Worm (Caenorhabditis elegans) whole organism, L2 larva: Measurements from ENCODE around the gene sri-34.
"Not testable (repeated sequence)": the region's sequence is repeated elsewhere in the genome, so short reads cannot be mapped to it uniquely, and the experiment has no call there.

Experiments used
- ama-1 ChIP-seq: fragments of 150-350 bp; optimal IDR thresholded peaks from 2 replicates; lab custom pipeline; 2018; ENCODE audit warnings: inconsistent platforms
- blmp-1 ChIP-seq: sonication (generic microtip); optimal IDR thresholded peaks from 2 replicates; lab custom pipeline; 2017; ENCODE audit warnings: missing genetic modification characterization, mild to moderate bottlenecking, missing compliant biosample characterization, antibody characterized with exemption, moderate library complexity; ENCODE audit not compliant: insufficient read depth
- elt-1 ChIP-seq: fragments of 150-350 bp; optimal IDR thresholded peaks from 2 replicates; lab custom pipeline; 2014; ENCODE audit warnings: missing biosample characterization, missing genetic modification characterization
- fos-1 ChIP-seq: fragments of 150-350 bp; optimal IDR thresholded peaks from 2 replicates; lab custom pipeline; 2014; ENCODE audit warnings: missing biosample characterization, missing genetic modification characterization
- lin-39 ChIP-seq: fragments of 150-350 bp; optimal IDR thresholded peaks from 2 replicates; lab custom pipeline; 2014; ENCODE audit warnings: missing biosample characterization, missing genetic modification reagents, missing genetic modification characterization
- mdl-1 ChIP-seq, 2 experiments: fragments of 150-350 bp in 1 of 2; sonication (generic microtip) in 1 of 2; optimal IDR thresholded peaks; 2 replicates each; lab custom pipeline; 2017; ENCODE audit warnings: missing biosample characterization in 2 of 2, missing genetic modification characterization in 2 of 2
- nhr-11 ChIP-seq: fragments of 150-350 bp; optimal IDR thresholded peaks from 2 replicates; lab custom pipeline; 2014; ENCODE audit warnings: missing biosample characterization, missing genetic modification characterization
- nhr-23 ChIP-seq: fragments of 150-350 bp; optimal IDR thresholded peaks from 2 replicates; lab custom pipeline; 2014; ENCODE audit warnings: missing biosample characterization, missing genetic modification reagents, missing genetic modification characterization
- nhr-6 ChIP-seq: fragments of 150-350 bp; optimal IDR thresholded peaks from 2 replicates; lab custom pipeline; 2014; ENCODE audit warnings: missing biosample characterization, missing genetic modification characterization
- sem-4 ChIP-seq: fragments of 150-350 bp; optimal IDR thresholded peaks from 2 replicates; lab custom pipeline; 2014; ENCODE audit warnings: missing biosample characterization, missing genetic modification reagents, missing genetic modification characterization
- skn-1 ChIP-seq: sonication (generic microtip); optimal IDR thresholded peaks from 2 replicates; lab custom pipeline; 2017; ENCODE audit warnings: missing biosample characterization, missing genetic modification characterization
- unc-62 ChIP-seq: fragments of 150-350 bp; optimal IDR thresholded peaks from 2 replicates; lab custom pipeline; 2014; ENCODE audit warnings: missing biosample characterization, missing genetic modification reagents, missing genetic modification characterization

DNA sequence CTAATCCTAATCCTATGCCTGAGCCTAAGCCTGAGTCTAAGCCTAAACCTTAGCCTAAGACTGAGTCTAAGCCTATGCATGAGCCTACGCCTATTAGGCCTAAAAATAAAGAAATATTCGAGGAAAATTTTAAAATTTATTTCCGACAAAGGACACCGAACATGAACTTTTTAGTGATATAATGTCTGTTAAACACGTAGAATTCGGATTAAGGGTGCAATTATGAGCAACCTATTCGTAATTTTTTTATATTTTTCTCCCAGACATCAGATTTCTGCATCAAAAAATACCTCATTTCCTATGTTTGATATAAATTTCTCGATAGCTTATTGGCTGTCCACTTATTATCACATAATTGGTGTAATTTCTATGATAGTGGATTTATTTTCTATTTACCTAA is 30.2 kb upstream of the sri-34 start, which contains the start of gene Y27F2A.11:
- not testable (repeated sequence) for TF ChIP-seq nhr-6 (tag; lab: Kevin White, UChicago); unc-62; fos-1 (tag; lab: Kevin White, UChicago); blmp-1 (tag; lab: Kevin White, UChicago); sem-4; elt-1; nhr-11 (tag; lab: Kevin White, UChicago); mdl-1 (tag; optimal IDR thresholded peaks at IDR 0.05; lab: Kevin White, UChicago); nhr-23 (tag; lab: Kevin White, UChicago); lin-39 (tag; lab: Kevin White, UChicago); ama-1 (lab: Kevin White, UChicago); skn-1
